Worm (Caenorhabditis elegans) whole organism, midembryonic: Measurements from ENCODE around the gene C55A1.11.
"Not testable (repeated sequence)": the region's sequence is repeated elsewhere in the genome, so short reads cannot be mapped to it uniquely, and the experiment has no call there.

Experiments
- T22C8.4 ChIP-seq: fragments of 200-800 bp; sonication (Bioruptor generic); IDR thresholded peaks from 2 replicates; pipeline ENCODE4 v1.3.6; 2022; ENCODE audit warnings: missing genetic modification characterization, missing compliant biosample characterization
- cog-1 ChIP-seq: sonication (generic microtip); optimal IDR thresholded peaks from 2 replicates; lab custom pipeline; 2016; ENCODE audit warnings: missing genetic modification characterization, missing compliant biosample characterization
- flt-1 ChIP-seq: fragments of 200-800 bp; sonication (Bioruptor generic); IDR thresholded peaks from 2 replicates; pipeline ENCODE4 v1.3.6; 2022; ENCODE audit warnings: missing genetic modification characterization, missing compliant biosample characterization
- klf-2 ChIP-seq: fragments of 200-800 bp; sonication (Bioruptor generic); conservative IDR thresholded peaks from 2 replicates; pipeline ENCODE4 v1.3.6; 2022; ENCODE audit warnings: missing genetic modification reagents, missing genetic modification characterization, missing compliant biosample characterization
- med-1 ChIP-seq: sonication (generic microtip); optimal IDR thresholded peaks from 2 replicates; lab custom pipeline; 2017; ENCODE audit warnings: missing genetic modification characterization, mild to moderate bottlenecking, missing compliant biosample characterization, antibody characterized with exemption, missing genetic modification reagents; ENCODE audit not compliant: insufficient read depth
- ref-1 ChIP-seq: fragments of 200-800 bp; sonication (Bioruptor generic); conservative IDR thresholded peaks from 2 replicates; pipeline ENCODE4 v1.3.6; 2022; ENCODE audit warnings: missing genetic modification reagents, missing genetic modification characterization, missing compliant biosample characterization
- tab-1 ChIP-seq: fragments of 200-800 bp; sonication (Bioruptor generic); IDR thresholded peaks from 2 replicates; pipeline ENCODE4 v1.3.6; 2022; ENCODE audit warnings: missing genetic modification characterization, missing compliant biosample characterization
- ztf-23 ChIP-seq: fragments of 200-800 bp; sonication (Bioruptor generic); IDR thresholded peaks from 2 replicates; pipeline ENCODE4 v1.3.6; 2022; ENCODE audit warnings: missing genetic modification reagents, missing genetic modification characterization, missing compliant biosample characterization
- ztf-29 ChIP-seq: fragments of 200-800 bp; sonication (Bioruptor generic); IDR thresholded peaks from 2 replicates; pipeline ENCODE4 v1.3.6; 2022; ENCODE audit warnings: missing genetic modification reagents, missing genetic modification characterization, missing compliant biosample characterization

C55A1.11 gene

ce11 chrV:15654124-15654523 is 28.5 kb downstream of the C55A1.11 start, which contains the start of gene F53E4.2:
Gene F53E4.2, plus strand, starts transcription at chrV:15654424.
- no peak for TF ChIP-seq ztf-23 (GFP tag; lab: Robert Waterston, UW)
- TF ChIP-seq ref-1 (GFP tag; lab: Robert Waterston, UW), result no peak
- TF ChIP-seq med-1, result no peak
- TF ChIP-seq cog-1, result no peak
- TF ChIP-seq tab-1 (GFP tag; lab: Robert Waterston, UW), result no peak
- no peak for TF ChIP-seq T22C8.4 (GFP tag; lab: Robert Waterston, UW)
- no peak for TF ChIP-seq klf-2 (GFP tag; lab: Robert Waterston, UW)
- no peak for TF ChIP-seq flt-1 (GFP tag; lab: Robert Waterston, UW)

- no peak for TF ChIP-seq T22C8.4 (GFP tag; lab: Robert Waterston, UW)
- TF ChIP-seq flt-1 (GFP tag; lab: Robert Waterston, UW), result no peak
- no peak for TF ChIP-seq ztf-23 (GFP tag; lab: Robert Waterston, UW)
- no peak for TF ChIP-seq ztf-29 (GFP tag; lab: Robert Waterston, UW)
- no peak for TF ChIP-seq med-1
- TF ChIP-seq ref-1 (GFP tag; lab: Robert Waterston, UW), result no peak
- no peak for TF ChIP-seq klf-2 (GFP tag; lab: Robert Waterston, UW)
- TF ChIP-seq cog-1, result no peak
- TF ChIP-seq tab-1 (GFP tag; lab: Robert Waterston, UW), result no peak
These were observed 32.8 kb downstream of the C55A1.11 start for ce11 chrV:15658262-15659060.

- TF ChIP-seq klf-2 (GFP tag; lab: Robert Waterston, UW) (no peak), ref-1 (GFP tag; lab: Robert Waterston, UW) (no peak), T22C8.4 (GFP tag; lab: Robert Waterston, UW) (no peak), cog-1 (no peak), flt-1 (GFP tag; lab: Robert Waterston, UW) (no peak), tab-1 (GFP tag; lab: Robert Waterston, UW) (no peak), ztf-23 (GFP tag; lab: Robert Waterston, UW) (no peak), med-1 (no peak), ztf-29 (GFP tag; lab: Robert Waterston, UW) (no peak)
These were observed 35.3 kb downstream of the C55A1.11 start for ce11 chrV:15661003-15661402.

- TF ChIP-seq tab-1 (GFP tag; lab: Robert Waterston, UW) (no peak), T22C8.4 (GFP tag; lab: Robert Waterston, UW) (no peak), med-1 (no peak), ztf-29 (GFP tag; lab: Robert Waterston, UW) (no peak), ref-1 (GFP tag; lab: Robert Waterston, UW) (no peak), klf-2 (GFP tag; lab: Robert Waterston, UW) (no peak), ztf-23 (GFP tag; lab: Robert Waterston, UW) (no peak), cog-1 (no peak)
These were observed 35.9 kb downstream of the C55A1.11 start for ce11 chrV:15661580-15661979.

- TF ChIP-seq ztf-23 (GFP tag; lab: Robert Waterston, UW) (no peak), cog-1 (no peak), klf-2 (GFP tag; lab: Robert Waterston, UW) (no peak), ztf-29 (GFP tag; lab: Robert Waterston, UW) (no peak), T22C8.4 (GFP tag; lab: Robert Waterston, UW) (no peak), med-1 (no peak)
These were observed 38.5 kb downstream of the C55A1.11 start for ce11 chrV:15664053-15664661.

- no peak for TF ChIP-seq T22C8.4 (GFP tag; lab: Robert Waterston, UW)
- no peak for TF ChIP-seq klf-2 (GFP tag; lab: Robert Waterston, UW)
- no peak for TF ChIP-seq tab-1 (GFP tag; lab: Robert Waterston, UW)
- no peak for TF ChIP-seq ztf-23 (GFP tag; lab: Robert Waterston, UW)
- TF ChIP-seq flt-1 (GFP tag; lab: Robert Waterston, UW), result no peak
- no peak for TF ChIP-seq cog-1
- no peak for TF ChIP-seq med-1
- no peak for TF ChIP-seq ztf-29 (GFP tag; lab: Robert Waterston, UW)
- TF ChIP-seq ref-1 (GFP tag; lab: Robert Waterston, UW), result no peak
These were observed 41.1 kb downstream of the C55A1.11 start for ce11 chrV:15666718-15667117.

- not testable (repeated sequence) for TF ChIP-seq tab-1, T22C8.4, ref-1 (GFP tag; lab: Robert Waterston, UW)
These were observed 42.5 kb downstream of the C55A1.11 start, which contains the start of gene F53E4.1 for ce11 chrV:15668200-15668599. Gene F53E4.1, minus strand, starts transcription at chrV:15668300.

- TF ChIP-seq cog-1, result no peak
- TF ChIP-seq flt-1 (GFP tag; lab: Robert Waterston, UW), result no peak
- no peak for TF ChIP-seq tab-1 (GFP tag; lab: Robert Waterston, UW)
- TF ChIP-seq ztf-29 (GFP tag; lab: Robert Waterston, UW), result no peak
- TF ChIP-seq ref-1 (GFP tag; lab: Robert Waterston, UW), result no peak
- TF ChIP-seq klf-2 (GFP tag; lab: Robert Waterston, UW), result no peak
- no peak for TF ChIP-seq ztf-23 (GFP tag; lab: Robert Waterston, UW)
- no peak for TF ChIP-seq T22C8.4 (GFP tag; lab: Robert Waterston, UW)
- no peak for TF ChIP-seq med-1
These were observed 43.2 kb downstream of the C55A1.11 start, which contains the start of gene K06B4.4 for ce11 chrV:15668870-15669269. Gene K06B4.4, plus strand, starts transcription at chrV:15669170.

- TF ChIP-seq klf-2, ztf-29, tab-1 (GFP tag; lab: Robert Waterston, UW): not testable (repeated sequence)
These were observed 44.5 kb downstream of the C55A1.11 start, which contains the start of gene K06B4.15 for ce11 chrV:15670139-15670538. Gene K06B4.15, plus strand, starts transcription at chrV:15670439.
